Worm (Caenorhabditis elegans) whole organism, late embryonic: ENCODE data around the gene Y41G9A.17.
A peak's percentile ranks its signal among the peaks of the same experiment; 100 is the strongest.

Experiments used
- K09A11.1 ChIP-seq: sonication (generic microtip); optimal IDR thresholded peaks from 2 replicates; lab custom pipeline; 2017; ENCODE audit warnings: antibody characterized with exemption, mild to moderate bottlenecking, missing genetic modification characterization, missing compliant biosample characterization; ENCODE audit not compliant: insufficient read depth
- ceh-18 ChIP-seq: sonication (generic microtip); optimal IDR thresholded peaks from 2 replicates; lab custom pipeline; 2016; ENCODE audit warnings: missing genetic modification characterization, missing compliant biosample characterization
- ceh-2 ChIP-seq: sonication (generic microtip); optimal IDR thresholded peaks from 2 replicates; lab custom pipeline; 2016; ENCODE audit warnings: missing genotype, missing genetic modification characterization, missing compliant biosample characterization
- ceh-22 ChIP-seq: sonication (generic microtip); optimal IDR thresholded peaks from 2 replicates; lab custom pipeline; 2017; ENCODE audit warnings: missing biosample characterization, missing genetic modification characterization
- ceh-30 ChIP-seq: fragments of 150-350 bp; optimal IDR thresholded peaks from 2 replicates; lab custom pipeline; 2014; ENCODE audit warnings: missing biosample characterization, missing genetic modification characterization
- ceh-34 ChIP-seq: sonication (generic microtip); optimal IDR thresholded peaks from 2 replicates; lab custom pipeline; 2016; ENCODE audit warnings: mild to moderate bottlenecking, missing genetic modification characterization, missing compliant biosample characterization
- ceh-45 ChIP-seq: fragments of 200-800 bp; sonication (Bioruptor generic); IDR thresholded peaks from 2 replicates; pipeline ENCODE4 v1.3.6; 2022; ENCODE audit warnings: missing genetic modification reagents, missing genetic modification characterization, missing compliant biosample characterization
- ceh-48 ChIP-seq: sonication (generic microtip); optimal IDR thresholded peaks from 2 replicates; lab custom pipeline; 2016; ENCODE audit warnings: missing genetic modification characterization, inconsistent platforms, missing compliant biosample characterization
- che-1 ChIP-seq: sonication (generic microtip); optimal IDR thresholded peaks from 2 replicates; lab custom pipeline; 2016; ENCODE audit warnings: mild to moderate bottlenecking, missing genetic modification characterization, missing compliant biosample characterization
- dmd-4 ChIP-seq: sonication (generic microtip); optimal IDR thresholded peaks from 2 replicates; lab custom pipeline; 2016; ENCODE audit warnings: borderline replicate concordance, missing genetic modification characterization, missing compliant biosample characterization
- elt-2 ChIP-seq: sonication (generic microtip); optimal IDR thresholded peaks from 2 replicates; lab custom pipeline; 2016; ENCODE audit warnings: missing genetic modification reagents, missing genetic modification characterization, missing compliant biosample characterization
- fax-1 ChIP-seq: sonication (generic microtip); optimal IDR thresholded peaks from 2 replicates; lab custom pipeline; 2016; ENCODE audit warnings: missing genotype, missing genetic modification characterization, missing compliant biosample characterization
- fkh-10 ChIP-seq: fragments of 150-350 bp; optimal IDR thresholded peaks from 2 replicates; lab custom pipeline; 2014; ENCODE audit warnings: missing biosample characterization, missing genetic modification reagents, missing genetic modification characterization
- fkh-6 ChIP-seq: sonication (generic microtip); optimal IDR thresholded peaks from 2 replicates; lab custom pipeline; 2016; ENCODE audit warnings: missing genetic modification characterization, missing compliant biosample characterization
- gmeb-2 ChIP-seq: sonication (generic microtip); optimal IDR thresholded peaks from 2 replicates; lab custom pipeline; 2016; ENCODE audit warnings: missing genetic modification characterization, inconsistent platforms, missing compliant biosample characterization
- hlh-30 ChIP-seq: sonication (generic microtip); optimal IDR thresholded peaks from 2 replicates; lab custom pipeline; 2017; ENCODE audit warnings: antibody characterized with exemption, missing genetic modification characterization, missing compliant biosample characterization; ENCODE audit not compliant: insufficient read depth
- hlh-6 ChIP-seq: sonication (generic microtip); optimal IDR thresholded peaks from 2 replicates; lab custom pipeline; 2016; ENCODE audit warnings: missing genotype, missing genetic modification characterization, missing compliant biosample characterization
- hlh-8 ChIP-seq: sonication (generic microtip); optimal IDR thresholded peaks from 2 replicates; lab custom pipeline; 2016; ENCODE audit warnings: missing genotype, missing genetic modification characterization, missing compliant biosample characterization
- lin-11 ChIP-seq: fragments of 200-800 bp; sonication (Bioruptor generic); optimal IDR thresholded peaks from 2 replicates; lab custom pipeline; 2018; ENCODE audit warnings: mild to moderate bottlenecking, missing genetic modification characterization, missing compliant biosample characterization
- madf-2 ChIP-seq: sonication (generic microtip); optimal IDR thresholded peaks from 2 replicates; lab custom pipeline; 2017; ENCODE audit warnings: missing genetic modification characterization, missing compliant biosample characterization
- mec-3 ChIP-seq: sonication (generic microtip); optimal IDR thresholded peaks from 2 replicates; lab custom pipeline; 2016; ENCODE audit warnings: borderline replicate concordance, missing genetic modification characterization, missing compliant biosample characterization
- nfya-1 ChIP-seq: sonication (generic microtip); optimal IDR thresholded peaks from 2 replicates; lab custom pipeline; 2017; ENCODE audit warnings: missing genetic modification characterization, mild to moderate bottlenecking, missing compliant biosample characterization, antibody characterized with exemption, moderate library complexity
- nhr-232 ChIP-seq: sonication (generic microtip); optimal IDR thresholded peaks from 2 replicates; lab custom pipeline; 2016; ENCODE audit warnings: missing genetic modification characterization, missing compliant biosample characterization
- pag-3 ChIP-seq: sonication (generic microtip); optimal IDR thresholded peaks from 2 replicates; lab custom pipeline; 2016; ENCODE audit warnings: missing compliant biosample characterization, missing genetic modification characterization, borderline replicate concordance
- pat-9 ChIP-seq: fragments of 200-800 bp; sonication (Bioruptor generic); optimal IDR thresholded peaks from 2 replicates; lab custom pipeline; 2018; ENCODE audit warnings: mild to moderate bottlenecking, missing genetic modification characterization, moderate library complexity, missing compliant biosample characterization
- pha-4 ChIP-seq: fragments of 150-350 bp; optimal IDR thresholded peaks from 2 replicates; lab custom pipeline; 2018; ENCODE audit warnings: missing biosample characterization, missing genetic modification reagents, missing genetic modification characterization
- pros-1 ChIP-seq: fragments of 150-350 bp; optimal IDR thresholded peaks from 2 replicates; lab custom pipeline; 2014; ENCODE audit warnings: missing biosample characterization, missing genetic modification reagents, missing genetic modification characterization
- ref-2 ChIP-seq: sonication (generic microtip); optimal IDR thresholded peaks from 2 replicates; lab custom pipeline; 2016; ENCODE audit warnings: missing genetic modification characterization, missing compliant biosample characterization
- sox-4 ChIP-seq: sonication (generic microtip); optimal IDR thresholded peaks from 2 replicates; lab custom pipeline; 2017; ENCODE audit warnings: mild to moderate bottlenecking, missing genetic modification characterization, inconsistent platforms, missing compliant biosample characterization
- unc-3 ChIP-seq, 2 experiments: fragments of 200-800 bp in 1 of 2; sonication (Bioruptor generic) in 1 of 2; sonication (generic microtip) in 1 of 2; conservative IDR thresholded peaks in 1 of 2; optimal IDR thresholded peaks in 1 of 2; 2 replicates each; pipeline versions ENCODE4 v1.3.6 to Lab custom; 2016 to 2022; ENCODE audit warnings: missing compliant biosample characterization in 2 of 2, missing genetic modification characterization in 2 of 2, missing genetic modification reagents in 1 of 2
- unc-42 ChIP-seq: sonication (generic microtip); optimal IDR thresholded peaks from 2 replicates; lab custom pipeline; 2016; ENCODE audit warnings: missing genotype, missing genetic modification characterization, missing compliant biosample characterization
- unc-55 ChIP-seq: sonication (generic microtip); optimal IDR thresholded peaks from 2 replicates; lab custom pipeline; 2017; ENCODE audit warnings: missing biosample characterization, missing genetic modification reagents, missing genetic modification characterization

Gene Y41G9A.17

ce11 chrX:2960703-2961102 is 38.8 kb downstream of the Y41G9A.17 start (continued):
- TF ChIP-seq ceh-22 (tag; lab: Kevin White, UChicago): no peak
- TF ChIP-seq ceh-34 (tag; lab: Kevin White, UChicago): no peak
- TF ChIP-seq fkh-6 (tag; lab: Kevin White, UChicago): no peak
- TF ChIP-seq, all 69 proteins: peak for 0

- no peak for TF ChIP-seq nhr-232
- TF ChIP-seq unc-3 (GFP tag; conservative IDR thresholded peaks at IDR 0.05; lab: Robert Waterston, UW): no peak
- TF ChIP-seq unc-3 (tag; optimal IDR thresholded peaks at IDR 0.05; lab: Kevin White, UChicago): peak; percentile 18
- TF ChIP-seq pat-9 (tag; lab: Kevin White, UChicago): no peak
- TF ChIP-seq sox-4: no peak
- TF ChIP-seq gmeb-2 (tag; lab: Kevin White, UChicago): no peak
- TF ChIP-seq nfya-1 (tag; lab: Kevin White, UChicago): no peak
- TF ChIP-seq, all 69 proteins: peak for 1
These were observed 42.0 kb downstream of the Y41G9A.17 start, which contains the start of gene gbb-1 for ce11 chrX:2957446-2957985. Gene gbb-1 (plus strand): TSS chrX:2957935.

ce11 chrX:2955628-2956027 is 43.9 kb downstream of the Y41G9A.17 start:
- TF ChIP-seq pros-1 (tag; lab: Kevin White, UChicago): no peak
- no peak for TF ChIP-seq dmd-4 (tag; lab: Kevin White, UChicago)
- TF ChIP-seq, all 69 proteins: peak for 0

ce11 chrX:2953522-2954032 is 46.0 kb downstream of the Y41G9A.17 start:
- TF ChIP-seq unc-42 (tag; lab: Kevin White, UChicago): peak; percentile 64
- no peak for TF ChIP-seq fkh-10 (GFP tag; lab: Kevin White, UChicago)

ce11 chrX:2950234-2950633 is 49.3 kb downstream of the Y41G9A.17 start:
- TF ChIP-seq fkh-10 (GFP tag; lab: Kevin White, UChicago) (no peak), K09A11.1 (tag; lab: Kevin White, UChicago) (no peak), lin-11 (tag; lab: Kevin White, UChicago) (no peak), ceh-2 (no peak), ceh-18 (tag; lab: Kevin White, UChicago) (peak; percentile 61), unc-55 (peak; percentile 41), pag-3 (tag; lab: Kevin White, UChicago) (no peak), che-1 (tag; lab: Kevin White, UChicago) (no peak), fax-1 (tag; lab: Kevin White, UChicago) (no peak), hlh-30 (no peak), pha-4 (tag; lab: Kevin White, UChicago) (no peak), ref-2 (tag; lab: Kevin White, UChicago) (no peak), madf-2 (tag; lab: Kevin White, UChicago) (no peak), hlh-8 (no peak)
- TF ChIP-seq, all 69 proteins: peak for 2

DNA sequence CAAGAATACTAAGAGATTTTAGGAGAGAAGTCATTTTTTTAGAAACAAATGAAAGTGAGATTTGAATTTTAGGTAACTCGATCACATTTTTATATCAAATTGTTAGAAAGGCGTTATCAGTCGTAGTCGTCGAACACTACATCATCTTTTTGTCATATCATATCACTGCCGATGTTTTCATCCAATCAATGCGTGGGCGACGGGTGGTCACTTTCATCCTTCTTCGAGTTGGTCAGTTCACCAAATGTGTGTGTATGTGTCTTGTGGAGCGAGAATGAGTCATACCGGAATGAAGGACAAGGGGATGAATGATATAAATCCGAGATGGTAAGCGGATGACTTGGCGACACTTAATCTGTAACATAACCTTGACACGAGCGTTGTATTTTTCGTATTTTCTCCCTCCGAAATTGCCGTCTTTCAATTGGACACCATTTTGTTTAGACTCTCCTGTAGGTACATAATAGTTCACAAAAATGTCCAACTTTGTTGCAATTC is 53.0 kb downstream of the Y41G9A.17 start, which contains the start of the genes Y41G9A.10 and Y41G9A.5:
Gene Y41G9A.10 (minus strand): TSS at position 51 of the 498 bp plus-strand sequence.
Gene Y41G9A.5 (plus strand): TSS at position 160 of the 498 bp plus-strand sequence.
- no peak for TF ChIP-seq fkh-10 (GFP tag; lab: Kevin White, UChicago)
- no peak for TF ChIP-seq nfya-1 (tag; lab: Kevin White, UChicago)
- no peak for TF ChIP-seq che-1 (tag; lab: Kevin White, UChicago)
- no peak for TF ChIP-seq hlh-6 (tag; lab: Kevin White, UChicago)
- TF ChIP-seq pros-1 (tag; lab: Kevin White, UChicago): no peak
- TF ChIP-seq ceh-18 (tag; lab: Kevin White, UChicago): no peak
- no peak for TF ChIP-seq unc-55
- TF ChIP-seq ceh-48 (tag; lab: Kevin White, UChicago): no peak
- no peak for TF ChIP-seq elt-2 (tag; lab: Kevin White, UChicago)
- no peak for TF ChIP-seq fax-1 (tag; lab: Kevin White, UChicago)
- TF ChIP-seq mec-3: no peak
- TF ChIP-seq ceh-30 (tag; lab: Kevin White, UChicago): no peak
- no peak for TF ChIP-seq madf-2 (tag; lab: Kevin White, UChicago)
- no peak for TF ChIP-seq ceh-45 (GFP tag; lab: Robert Waterston, UW)
